Worm (Caenorhabditis elegans) whole organism, L1 larva: Measurements from ENCODE around the gene C44H9.4.
A peak's percentile ranks its signal among the peaks of the same experiment; 100 is the strongest.

ENCODE experiments used
- Y116A8C.19 ChIP-seq: sonication (generic microtip); optimal IDR thresholded peaks from 2 replicates; lab custom pipeline; 2016; ENCODE audit warnings: missing compliant biosample characterization, missing genetic modification characterization, borderline replicate concordance
- alr-1 ChIP-seq: fragments of 200-800 bp; sonication (Bioruptor generic); optimal IDR thresholded peaks from 2 replicates; lab custom pipeline; 2018; ENCODE audit warnings: borderline replicate concordance, mild to moderate bottlenecking, missing genetic modification characterization, missing compliant biosample characterization
- ama-1 ChIP-seq: fragments of 150-350 bp; optimal IDR thresholded peaks from 2 replicates; lab custom pipeline; 2014
- blmp-1 ChIP-seq: fragments of 150-350 bp; optimal IDR thresholded peaks from 2 replicates; lab custom pipeline; 2014; ENCODE audit warnings: missing biosample characterization, missing genetic modification characterization
- ceh-63 ChIP-seq: fragments of 200-800 bp; sonication (Bioruptor generic); optimal IDR thresholded peaks from 2 replicates; lab custom pipeline; 2018; ENCODE audit warnings: mild to moderate bottlenecking, missing genetic modification characterization, missing compliant biosample characterization
- ceh-8 ChIP-seq: fragments of 200-800 bp; sonication (Bioruptor generic); optimal IDR thresholded peaks from 2 replicates; lab custom pipeline; 2018; ENCODE audit warnings: mild to moderate bottlenecking, missing genetic modification characterization, moderate library complexity, missing compliant biosample characterization
- dsc-1 ChIP-seq: sonication (generic microtip); optimal IDR thresholded peaks from 2 replicates; lab custom pipeline; 2016; ENCODE audit warnings: mild to moderate bottlenecking, missing genetic modification characterization, missing compliant biosample characterization
- efl-1 ChIP-seq, 4 experiments: fragments of 150-350 bp; optimal IDR thresholded peaks in 3 of 4; peaks in 1 of 4; 1 replicate in 1 of 4; 2 replicates in 3 of 4; lab custom pipeline; 2014; ENCODE audit warnings: missing biosample characterization in 2 of 4, missing genetic modification characterization in 2 of 4, missing genetic modification reagents in 2 of 4
- efl-3 ChIP-seq: fragments of 200-800 bp; sonication (Bioruptor generic); optimal IDR thresholded peaks from 2 replicates; lab custom pipeline; 2018; ENCODE audit warnings: mild to moderate bottlenecking, missing genetic modification characterization, missing compliant biosample characterization
- elt-2 ChIP-seq: sonication (generic microtip); optimal IDR thresholded peaks from 2 replicates; lab custom pipeline; 2016; ENCODE audit warnings: missing genetic modification characterization, mild to moderate bottlenecking, inconsistent platforms, missing compliant biosample characterization, missing genetic modification reagents
- fkh-10 ChIP-seq: sonication (generic microtip); optimal IDR thresholded peaks from 2 replicates; lab custom pipeline; 2017; ENCODE audit warnings: missing biosample characterization, missing genetic modification reagents, missing genetic modification characterization
- fkh-8 ChIP-seq: sonication (generic microtip); optimal IDR thresholded peaks from 2 replicates; lab custom pipeline; 2016; ENCODE audit warnings: mild to moderate bottlenecking, missing genetic modification characterization, missing compliant biosample characterization
- grh-1 ChIP-seq: fragments of 200-800 bp; sonication (Bioruptor generic); IDR thresholded peaks from 2 replicates; pipeline ENCODE4 v1.3.6; 2022; ENCODE audit warnings: missing genetic modification reagents, missing genetic modification characterization, missing compliant biosample characterization
- hpl-2 ChIP-seq: fragments of 150-350 bp; optimal IDR thresholded peaks from 2 replicates; lab custom pipeline; 2014; ENCODE audit warnings: missing biosample characterization, missing genetic modification reagents, missing genetic modification characterization
- irx-1 ChIP-seq: sonication (generic microtip); optimal IDR thresholded peaks from 2 replicates; lab custom pipeline; 2016; ENCODE audit warnings: missing genetic modification characterization, missing compliant biosample characterization
- isw-1 ChIP-seq: fragments of 200-800 bp; sonication (Bioruptor generic); IDR thresholded peaks from 2 replicates; pipeline ENCODE4 v1.3.6; 2022; ENCODE audit warnings: missing genetic modification characterization, missing compliant biosample characterization
- lsy-2 ChIP-seq, 2 experiments: fragments of 150-350 bp; optimal IDR thresholded peaks; 2 replicates each; lab custom pipeline; 2014; ENCODE audit warnings: missing biosample characterization in 2 of 2, missing genetic modification characterization in 2 of 2
- mab-9 ChIP-seq: fragments of 200-800 bp; sonication (Bioruptor generic); IDR thresholded peaks from 2 replicates; pipeline ENCODE4 v1.3.6; 2022; ENCODE audit warnings: missing genetic modification reagents, missing genetic modification characterization, missing compliant biosample characterization
- nhr-12 ChIP-seq: sonication (generic microtip); optimal IDR thresholded peaks from 2 replicates; lab custom pipeline; 2017; ENCODE audit warnings: missing biosample characterization, missing genetic modification characterization
- nhr-20 ChIP-seq: sonication (generic microtip); optimal IDR thresholded peaks from 2 replicates; lab custom pipeline; 2016; ENCODE audit warnings: mild to moderate bottlenecking, missing genetic modification characterization, missing compliant biosample characterization
- nhr-28 ChIP-seq: fragments of 150-350 bp; optimal IDR thresholded peaks from 2 replicates; lab custom pipeline; 2014; ENCODE audit warnings: missing biosample characterization, missing genetic modification characterization
- nhr-47 ChIP-seq: sonication (generic microtip); optimal IDR thresholded peaks from 2 replicates; lab custom pipeline; 2016; ENCODE audit warnings: mild to moderate bottlenecking, missing genetic modification characterization, moderate library complexity, missing compliant biosample characterization
- pag-3 ChIP-seq: sonication (generic microtip); optimal IDR thresholded peaks from 2 replicates; lab custom pipeline; 2017; ENCODE audit warnings: missing genetic modification characterization, mild to moderate bottlenecking, missing compliant biosample characterization, antibody characterized with exemption, borderline replicate concordance; ENCODE audit not compliant: insufficient read depth
- pax-3 ChIP-seq: fragments of 200-800 bp; sonication (Bioruptor generic); optimal IDR thresholded peaks from 2 replicates; lab custom pipeline; 2018; ENCODE audit warnings: mild to moderate bottlenecking, missing genetic modification characterization, moderate library complexity, missing compliant biosample characterization
- pqm-1 ChIP-seq: sonication (generic microtip); optimal IDR thresholded peaks from 3 replicates; lab custom pipeline; 2017; ENCODE audit warnings: missing biosample characterization, missing genetic modification characterization
- snu-23 ChIP-seq: sonication (generic microtip); optimal IDR thresholded peaks from 2 replicates; lab custom pipeline; 2016; ENCODE audit warnings: missing genetic modification characterization, missing compliant biosample characterization
- sup-37 ChIP-seq: fragments of 200-800 bp; sonication (Bioruptor generic); optimal IDR thresholded peaks from 2 replicates; lab custom pipeline; 2018; ENCODE audit warnings: mild to moderate bottlenecking, missing genetic modification characterization, missing compliant biosample characterization
- swsn-7 ChIP-seq: sonication (generic microtip); optimal IDR thresholded peaks from 2 replicates; lab custom pipeline; 2016; ENCODE audit warnings: missing genetic modification characterization, missing compliant biosample characterization
- unc-130 ChIP-seq: fragments of 150-350 bp; optimal IDR thresholded peaks from 2 replicates; lab custom pipeline; 2017; ENCODE audit warnings: missing biosample characterization, missing genetic modification characterization, inconsistent platforms
- xbp-1 ChIP-seq: sonication (generic microtip); optimal IDR thresholded peaks from 2 replicates; lab custom pipeline; 2016; ENCODE audit warnings: missing genetic modification characterization, missing compliant biosample characterization
- ztf-11 ChIP-seq, 2 experiments: sonication (generic microtip); optimal IDR thresholded peaks; 2 replicates each; lab custom pipeline; 2016 to 2017; ENCODE audit warnings: missing genetic modification characterization in 2 of 2, missing biosample characterization in 1 of 2, missing compliant biosample characterization in 1 of 2

Gene C44H9.4

ce11 chrV:12819792-12820453 is 15.6 kb upstream of the C44H9.4 start, which contains the start of the genes ZC443.4 and ugt-18:
Gene ZC443.4, minus strand, starts transcription at chrV:12819886.
Gene ugt-18, plus strand, starts transcription at chrV:12820260.
- TF ChIP-seq isw-1 (GFP tag; lab: Robert Waterston, UW): no peak
- peak; percentile 19 for TF ChIP-seq elt-2 (tag; lab: Kevin White, UChicago)

ce11 chrV:12822065-12822464 is 13.4 kb upstream of the C44H9.4 start:
- TF ChIP-seq nhr-20 (tag; lab: Kevin White, UChicago): peak; percentile 44
- peak; percentile 64 for TF ChIP-seq elt-2 (tag; lab: Kevin White, UChicago)
- TF ChIP-seq blmp-1: no peak
- TF ChIP-seq, all 84 proteins: peak for 2

- TF ChIP-seq fkh-8 (no peak), nhr-12 (tag; lab: Kevin White, UChicago) (no peak), nhr-20 (tag; lab: Kevin White, UChicago) (peak; percentile 50), elt-2 (tag; lab: Kevin White, UChicago) (peak; percentile 78)
Observed at ce11 chrV:12824777-12825176, 10.7 kb upstream of the C44H9.4 start, which contains the start of gene ugt-16. Gene ugt-16, plus strand, starts transcription at chrV:12825024.

- TF ChIP-seq xbp-1 (tag; lab: Kevin White, UChicago) (no peak), Y116A8C.19 (tag; lab: Kevin White, UChicago) (no peak)
Observed at ce11 chrV:12827219-12827618, 8.3 kb upstream of the C44H9.4 start, which contains the start of gene ugt-15. Gene ugt-15, plus strand, starts transcription at chrV:12827519.

- no peak for TF ChIP-seq lsy-2 (tag; optimal IDR thresholded peaks at IDR 0.05; lab: Kevin White, UChicago)
Observed at ce11 chrV:12844748-12845147, 9.3 kb downstream of the C44H9.4 start.

- TF ChIP-seq efl-1 (optimal IDR thresholded peaks at IDR 0.05; lab: Kevin White, UChicago) (no peak), efl-1 (GFP tag; optimal IDR thresholded peaks at IDR 0.05 in 1 of 2; lab: Kevin White, UChicago) (peak in 1 of 2 experiments; percentile 67), hpl-2 (no peak), efl-3 (no peak)
Observed at ce11 chrV:12845247-12845646, 9.8 kb downstream of the C44H9.4 start, which contains the start of gene C44H9.6. Gene C44H9.6, minus strand, starts transcription at chrV:12845347.

- TF ChIP-seq mab-9 (GFP tag; lab: Robert Waterston, UW) (no peak), efl-1 (optimal IDR thresholded peaks at IDR 0.05; lab: Kevin White, UChicago) (no peak), efl-1 (GFP tag; optimal IDR thresholded peaks at IDR 0.05 in 1 of 2; lab: Kevin White, UChicago) (no peak), nhr-28 (tag; lab: Kevin White, UChicago) (no peak), pag-3 (tag; lab: Kevin White, UChicago) (no peak), pqm-1 (tag; lab: Kevin White, UChicago) (no peak)
- TF ChIP-seq, all 84 proteins: peak for 0
Observed at ce11 chrV:12849736-12850135, 14.2 kb downstream of the C44H9.4 start, which contains the start of gene C44H9.5. Gene C44H9.5, minus strand, starts transcription at chrV:12849864.

ce11 chrV:12852355-12852754 is 16.9 kb downstream of the C44H9.4 start:
- TF ChIP-seq irx-1 (tag; lab: Kevin White, UChicago): no peak
- TF ChIP-seq elt-2 (tag; lab: Kevin White, UChicago): peak; percentile 49
- TF ChIP-seq pax-3 (tag; lab: Kevin White, UChicago): peak; percentile 20

- no peak for TF ChIP-seq pag-3 (tag; lab: Kevin White, UChicago)
- TF ChIP-seq elt-2 (tag; lab: Kevin White, UChicago): peak; percentile 5
Observed at ce11 chrV:12854766-12855165, 19.3 kb downstream of the C44H9.4 start, which contains the start of gene C44H9.7. Gene C44H9.7, minus strand, starts transcription at chrV:12854866.

ce11 chrV:12859144-12859543 is 23.7 kb downstream of the C44H9.4 start, which contains the start of gene anp-1:
Gene anp-1, plus strand, starts transcription at chrV:12859444.
- TF ChIP-seq blmp-1 (no peak), ceh-8 (no peak), alr-1 (tag; lab: Kevin White, UChicago) (no peak), sup-37 (GFP tag; lab: Kevin White, UChicago) (no peak), ztf-11 (tag; optimal IDR thresholded peaks at IDR 0.05; lab: Kevin White, UChicago) (no peak), fkh-10 (GFP tag; lab: Kevin White, UChicago) (no peak), ama-1 (lab: Kevin White, UChicago) (no peak), swsn-7 (tag; lab: Kevin White, UChicago) (no peak), dsc-1 (tag; lab: Kevin White, UChicago) (no peak), nhr-47 (tag; lab: Kevin White, UChicago) (no peak), ceh-63 (no peak), unc-130 (tag; lab: Kevin White, UChicago) (no peak), snu-23 (GFP tag; lab: Kevin White, UChicago) (no peak), grh-1 (GFP tag; lab: Robert Waterston, UW) (no peak)
